Fruit fly (Drosophila melanogaster): ENCODE measurements around the gene mRpL9.

The mRpL9 gene

dm6 chr3R:15346018-15346383 is 15.5 kb downstream of the mRpL9 start, which contains the start of the genes Surf4 and CG31301 (continued):
- TF ChIP-seq CG11695 (GFP tag; IDR thresholded peaks at IDR 0.05) (no peak), NC2β (GFP tag; optimal IDR thresholded peaks at IDR 0.05) (no peak), CG12155 (GFP tag; optimal IDR thresholded peaks at IDR 0.05) (peak; percentile 13), Xbp1 (GFP tag; optimal IDR thresholded peaks at IDR 0.05) (no peak), CG7556 (GFP tag; optimal IDR thresholded peaks at IDR 0.05) (no peak), Taf1 (GFP tag; IDR thresholded peaks at IDR 0.05) (no peak), crol (GFP tag; IDR thresholded peaks at IDR 0.05) (no peak), fu2 (GFP tag; optimal IDR thresholded peaks at IDR 0.05) (no peak), CG12104 (GFP tag; optimal IDR thresholded peaks at IDR 0.05) (no peak), CG13624 (GFP tag; optimal IDR thresholded peaks at IDR 0.05) (peak; percentile 13), CG11247 (GFP tag; IDR thresholded peaks at IDR 0.05) (no peak), CG2129 (GFP tag; IDR thresholded peaks at IDR 0.05; ENCODE audit: partially characterized antibody) (no peak), trem (tag; optimal IDR thresholded peaks at IDR 0.05) (peak; percentile 29), CG7987 (GFP tag; optimal IDR thresholded peaks at IDR 0.05) (peak; percentile 26), slbo (GFP tag; IDR thresholded peaks at IDR 0.05) (no peak), CG2875 (GFP tag; optimal IDR thresholded peaks at IDR 0.05) (no peak), CG30431 (GFP tag; optimal IDR thresholded peaks at IDR 0.05) (no peak), Stat92E (GFP tag; optimal IDR thresholded peaks at IDR 0.05) (no peak), GATAe (GFP tag; conservative IDR thresholded peaks at IDR 0.05) (no peak), dm (GFP tag; optimal IDR thresholded peaks at IDR 0.05) (peak; percentile 91), CG5180 (GFP tag; optimal IDR thresholded peaks at IDR 0.05) (no peak), CG10654 (GFP tag; optimal IDR thresholded peaks at IDR 0.05) (no peak), rib (GFP tag; IDR thresholded peaks at IDR 0.05) (no peak), CG4820 (GFP tag; optimal IDR thresholded peaks at IDR 0.05) (no peak), zen2 (GFP tag; IDR thresholded peaks at IDR 0.05; ENCODE audit: partially characterized antibody) (peak; percentile 77), her (GFP tag; optimal IDR thresholded peaks at IDR 0.05) (no peak), Drgx (GFP tag; IDR thresholded peaks at IDR 0.05) (no peak), toy (GFP tag; IDR thresholded peaks at IDR 0.05) (no peak), CG11398 (GFP tag; optimal IDR thresholded peaks at IDR 0.05) (no peak), eyg (GFP tag; optimal IDR thresholded peaks at IDR 0.05) (no peak), CG32532 (GFP tag; IDR thresholded peaks at IDR 0.05) (no peak), row (GFP tag; IDR thresholded peaks at IDR 0.05) (no peak), CG10147 (GFP tag; optimal IDR thresholded peaks at IDR 0.05) (no peak), CG8944 (GFP tag; optimal IDR thresholded peaks at IDR 0.05) (no peak), bigmax (GFP tag; optimal IDR thresholded peaks at IDR 0.05) (no peak), CG8388 (GFP tag; optimal IDR thresholded peaks at IDR 0.05) (no peak), Gsc (GFP tag; IDR thresholded peaks at IDR 0.05) (no peak), kni (GFP tag; optimal IDR thresholded peaks at IDR 0.05) (no peak), ac (GFP tag; optimal IDR thresholded peaks at IDR 0.05) (no peak), CG14965 (GFP tag; optimal IDR thresholded peaks at IDR 0.05; ENCODE audit: borderline replicate concordance) (no peak), dysf (GFP tag; IDR thresholded peaks at IDR 0.05) (no peak), CG3838 (GFP tag; optimal IDR thresholded peaks at IDR 0.05) (no peak), unc-4 (GFP tag; IDR thresholded peaks at IDR 0.05; ENCODE audit: partially characterized antibody) (peak; percentile 59), sens-2 (GFP tag; IDR thresholded peaks at IDR 0.05) (no peak), Doc3 (GFP tag; IDR thresholded peaks at IDR 0.05; ENCODE audit: partially characterized antibody) (peak; percentile 53; the same call in 2 of the 3 replicates), CG14667 (GFP tag; IDR thresholded peaks at IDR 0.05) (no peak), Dad (GFP tag; optimal IDR thresholded peaks at IDR 0.05) (no peak), CG3995 (GFP tag; optimal IDR thresholded peaks at IDR 0.05) (peak; percentile 50), nau (GFP tag; optimal IDR thresholded peaks at IDR 0.05) (no peak), dati (GFP tag; IDR thresholded peaks at IDR 0.05) (no peak), BEAF-32 (GFP tag; optimal IDR thresholded peaks at IDR 0.05) (peak; percentile 67), caup (GFP tag; optimal IDR thresholded peaks at IDR 0.05; ENCODE audit: severe bottlenecking) (no peak)
